Worm (Caenorhabditis elegans): Measurements from ENCODE around the gene dpf-1.

DNA sequence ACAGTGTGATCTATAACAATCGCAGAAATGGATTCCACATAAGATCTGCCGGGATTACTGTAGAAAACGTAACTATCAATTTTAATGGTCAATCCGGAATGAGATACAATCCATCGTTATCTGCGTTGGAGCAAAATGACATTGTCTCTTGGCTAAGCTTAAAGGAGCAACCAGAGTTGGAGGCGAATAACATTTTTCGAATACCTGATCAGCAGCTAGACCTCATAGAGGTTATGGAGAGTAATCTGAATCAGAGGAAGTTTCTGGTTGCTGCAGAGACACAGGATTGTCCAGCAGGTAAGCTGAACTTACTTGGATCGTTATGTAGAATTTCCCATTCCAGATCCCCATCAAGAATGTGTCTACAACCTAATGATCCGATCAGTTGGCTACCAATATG lies 32.5 kb downstream of the dpf-1 start:
- TF ChIP-seq ztf-29 (GFP tag; IDR thresholded peaks at IDR 0.05) (no peak), klf-2 (GFP tag; conservative IDR thresholded peaks at IDR 0.05) (no peak), cog-1 (tag; optimal IDR thresholded peaks at IDR 0.05) (no peak), ref-1 (GFP tag; conservative IDR thresholded peaks at IDR 0.05) (no peak), tab-1 (GFP tag; IDR thresholded peaks at IDR 0.05) (no peak), flt-1 (GFP tag; IDR thresholded peaks at IDR 0.05) (no peak), T22C8.4 (GFP tag; IDR thresholded peaks at IDR 0.05) (no peak), med-1 (GFP tag; optimal IDR thresholded peaks at IDR 0.05; ENCODE audit: insufficient read depth) (no peak), ztf-23 (GFP tag; IDR thresholded peaks at IDR 0.05) (no peak)
